Fruit fly (Drosophila melanogaster): Measurements from ENCODE around the gene CG5149.

Gene CG5149

dm6 chr2L:7387813-7388558 lies at the start of gene CG5149, which contains the start of gene gudu:
TSS of gene CG5149 (minus strand) at chr2L:7388253.
TSS of gene gudu (plus strand) at chr2L:7388508.
- no peak for TF ChIP-seq Dll (optimal IDR thresholded peaks at IDR 0.05)
- no peak for TF ChIP-seq pan (optimal IDR thresholded peaks at IDR 0.05)
- TF ChIP-seq EcR (GFP tag; optimal IDR thresholded peaks at IDR 0.05): no peak
- no peak for TF ChIP-seq psq (optimal IDR thresholded peaks at IDR 0.05)
- TF ChIP-seq CG8478 (optimal IDR thresholded peaks at IDR 0.05): no peak
- TF ChIP-seq usp (GFP tag; optimal IDR thresholded peaks at IDR 0.05): no peak

- TF ChIP-seq Dll (optimal IDR thresholded peaks at IDR 0.05) (no peak), usp (GFP tag; optimal IDR thresholded peaks at IDR 0.05) (no peak), psq (optimal IDR thresholded peaks at IDR 0.05) (no peak), pan (optimal IDR thresholded peaks at IDR 0.05) (no peak), EcR (GFP tag; optimal IDR thresholded peaks at IDR 0.05) (no peak), CG8478 (optimal IDR thresholded peaks at IDR 0.05) (no peak)
Measured at dm6 chr2L:7437325-7437707, 49.3 kb upstream of the CG5149 start, which contains the start of gene CG5973. TSS of gene CG5973 (plus strand) at chr2L:7437492.

- no peak for TF ChIP-seq pan (optimal IDR thresholded peaks at IDR 0.05)
Measured at dm6 chr2L:7436492-7437324, 48.7 kb upstream of the CG5149 start.

DNA sequence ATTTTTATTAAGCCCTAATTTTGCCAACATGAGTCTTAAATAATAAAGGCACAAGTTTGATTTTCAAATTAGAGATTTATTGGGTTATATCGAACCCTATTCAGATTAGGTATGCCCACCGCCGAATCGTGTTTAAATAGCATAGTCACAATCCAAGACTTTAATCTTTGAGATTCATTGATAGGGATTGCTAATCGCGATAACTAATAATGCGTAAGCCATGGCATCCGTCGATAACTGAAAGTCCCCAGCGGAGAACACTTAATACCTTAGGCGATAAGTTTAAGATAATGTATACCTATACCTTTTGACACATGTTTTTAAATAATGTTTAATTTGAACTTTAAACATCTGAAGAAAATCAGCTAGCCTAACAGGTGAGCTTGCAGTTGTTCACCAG lies 47.4 kb upstream of the CG5149 start:
- TF ChIP-seq CG8478 (optimal IDR thresholded peaks at IDR 0.05) (no peak), usp (GFP tag; optimal IDR thresholded peaks at IDR 0.05) (no peak), Dll (optimal IDR thresholded peaks at IDR 0.05) (no peak), pan (optimal IDR thresholded peaks at IDR 0.05) (no peak), psq (optimal IDR thresholded peaks at IDR 0.05) (no peak), EcR (GFP tag; optimal IDR thresholded peaks at IDR 0.05) (no peak)

dm6 chr2L:7434737-7435356 lies 46.8 kb upstream of the CG5149 start:
- TF ChIP-seq usp (GFP tag; optimal IDR thresholded peaks at IDR 0.05) (no peak), psq (optimal IDR thresholded peaks at IDR 0.05) (no peak), pan (optimal IDR thresholded peaks at IDR 0.05) (no peak), EcR (GFP tag; optimal IDR thresholded peaks at IDR 0.05) (no peak), CG8478 (optimal IDR thresholded peaks at IDR 0.05) (no peak), Dll (optimal IDR thresholded peaks at IDR 0.05) (no peak)

DNA sequence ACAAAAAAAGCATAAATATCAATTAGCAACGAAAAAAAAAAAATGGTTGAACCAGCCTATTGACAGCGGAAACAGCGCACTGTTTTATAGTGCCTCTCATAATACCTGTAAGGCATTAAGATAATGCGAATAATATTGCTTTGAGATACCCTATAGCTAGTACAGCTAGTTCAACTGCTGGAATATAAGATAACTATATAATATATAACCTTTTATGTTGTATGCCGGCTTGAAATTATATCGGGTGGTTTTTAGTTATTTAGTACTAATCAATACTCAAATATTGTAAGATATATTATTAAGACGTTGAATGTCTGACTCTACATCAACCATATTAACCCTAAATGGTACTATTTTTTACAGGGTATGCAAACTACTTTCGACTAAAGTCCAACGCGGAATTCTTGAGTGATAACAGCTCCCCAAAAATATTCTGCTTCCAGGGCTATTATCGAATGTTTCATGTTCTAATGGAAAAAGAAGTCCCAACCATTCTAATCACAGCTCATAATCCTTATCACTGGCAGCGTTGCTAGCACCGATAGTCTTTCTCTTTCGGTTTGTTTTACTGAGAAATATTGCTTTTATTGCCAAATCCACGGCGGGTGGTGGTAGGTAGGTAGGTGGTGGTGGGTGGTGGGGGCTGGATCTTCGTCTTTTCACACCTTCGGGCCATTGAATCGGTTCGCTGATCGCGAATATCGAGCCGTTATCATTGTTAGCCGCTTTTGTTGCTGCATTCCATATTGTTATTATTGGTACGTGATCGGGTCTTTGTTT lies 46.1 kb upstream of the CG5149 start:
- no peak for TF ChIP-seq usp (GFP tag; optimal IDR thresholded peaks at IDR 0.05)
- TF ChIP-seq psq (optimal IDR thresholded peaks at IDR 0.05): no peak
- TF ChIP-seq pan (optimal IDR thresholded peaks at IDR 0.05): no peak
- no peak for TF ChIP-seq EcR (GFP tag; optimal IDR thresholded peaks at IDR 0.05)
- no peak for TF ChIP-seq CG8478 (optimal IDR thresholded peaks at IDR 0.05)
- TF ChIP-seq Dll (optimal IDR thresholded peaks at IDR 0.05): no peak

DNA sequence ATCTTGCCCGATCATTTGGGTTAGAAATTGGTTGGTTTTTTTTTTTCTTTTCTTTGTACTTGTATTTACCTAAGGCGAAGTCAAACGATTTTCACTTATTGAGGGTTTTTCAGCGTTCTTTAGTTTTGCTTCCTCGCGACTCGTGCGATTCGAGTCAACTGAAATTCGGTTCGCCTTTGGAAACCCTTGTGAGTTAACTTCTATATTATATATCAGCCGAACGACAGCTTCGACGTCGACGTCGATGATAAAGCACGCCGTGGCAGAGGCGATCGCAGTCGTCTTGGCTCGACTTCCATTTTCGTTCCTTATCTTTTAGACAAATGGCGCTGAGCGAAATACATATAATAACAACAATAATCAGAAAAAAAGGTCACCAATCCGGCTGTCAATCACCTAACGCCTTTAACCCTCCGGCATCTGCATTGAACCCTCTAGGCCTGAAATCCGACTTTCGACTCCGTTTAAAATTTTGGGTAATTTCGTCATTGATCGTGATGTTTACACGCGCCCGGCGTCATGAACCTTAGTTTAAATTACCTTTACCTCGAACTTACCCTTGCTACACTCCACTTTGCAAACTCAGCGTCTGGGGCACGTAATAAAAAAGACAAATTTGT lies 45.4 kb upstream of the CG5149 start, which contains the start of gene CG5958:
Gene CG5958 (minus strand): TSS at position 180 of the 620 bp plus-strand sequence.
- TF ChIP-seq CG8478 (optimal IDR thresholded peaks at IDR 0.05): no peak
- no peak for TF ChIP-seq pan (optimal IDR thresholded peaks at IDR 0.05)
- TF ChIP-seq psq (optimal IDR thresholded peaks at IDR 0.05): no peak
- TF ChIP-seq EcR (GFP tag; optimal IDR thresholded peaks at IDR 0.05): no peak
- TF ChIP-seq Dll (optimal IDR thresholded peaks at IDR 0.05): no peak
- TF ChIP-seq usp (GFP tag; optimal IDR thresholded peaks at IDR 0.05): no peak

- TF ChIP-seq psq (optimal IDR thresholded peaks at IDR 0.05): no peak
- no peak for TF ChIP-seq Dll (optimal IDR thresholded peaks at IDR 0.05)
- TF ChIP-seq pan (optimal IDR thresholded peaks at IDR 0.05): no peak
- TF ChIP-seq EcR (GFP tag; optimal IDR thresholded peaks at IDR 0.05): no peak
- no peak for TF ChIP-seq CG8478 (optimal IDR thresholded peaks at IDR 0.05)
- no peak for TF ChIP-seq usp (GFP tag; optimal IDR thresholded peaks at IDR 0.05)
Measured at dm6 chr2L:7431861-7432601, 44.0 kb upstream of the CG5149 start.

DNA sequence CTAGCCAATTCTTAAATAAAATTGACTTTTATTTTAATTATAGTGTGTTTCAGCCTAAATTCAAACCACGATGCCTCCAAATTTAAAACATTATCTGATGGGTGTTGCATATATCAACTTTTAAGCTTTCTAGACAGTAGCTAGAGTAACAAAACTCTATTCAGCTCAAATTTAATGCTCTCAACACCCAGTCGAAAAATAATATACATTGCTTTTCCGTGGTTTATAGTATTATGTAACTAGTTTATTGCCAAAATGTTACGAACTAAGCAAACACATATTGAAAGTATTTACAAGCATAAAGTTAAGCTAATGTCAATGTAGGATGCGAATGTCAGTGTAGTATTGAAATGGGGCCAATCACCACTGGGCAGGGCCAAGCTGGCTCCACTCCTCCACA lies 42.3 kb upstream of the CG5149 start:
- TF ChIP-seq EcR (GFP tag; optimal IDR thresholded peaks at IDR 0.05) (no peak), psq (optimal IDR thresholded peaks at IDR 0.05) (no peak), pan (optimal IDR thresholded peaks at IDR 0.05) (no peak), CG8478 (optimal IDR thresholded peaks at IDR 0.05) (no peak), usp (GFP tag; optimal IDR thresholded peaks at IDR 0.05) (no peak), Dll (optimal IDR thresholded peaks at IDR 0.05) (no peak)

dm6 chr2L:7427786-7428137 lies 39.7 kb upstream of the CG5149 start:
- no peak for TF ChIP-seq EcR (GFP tag; optimal IDR thresholded peaks at IDR 0.05)
- TF ChIP-seq CG8478 (optimal IDR thresholded peaks at IDR 0.05): no peak
- TF ChIP-seq psq (optimal IDR thresholded peaks at IDR 0.05): no peak
- TF ChIP-seq Dll (optimal IDR thresholded peaks at IDR 0.05): no peak
- TF ChIP-seq usp (GFP tag; optimal IDR thresholded peaks at IDR 0.05): no peak
- TF ChIP-seq pan (optimal IDR thresholded peaks at IDR 0.05): peak; percentile 51

Measured in whole organism.